Worm (Caenorhabditis elegans) whole organism, L1 larva: Measurements from ENCODE around the gene Y39A1A.10.

ENCODE experiments used
- C16A3.4 ChIP-seq: fragments of 150-350 bp; optimal IDR thresholded peaks from 2 replicates; lab custom pipeline; 2014; ENCODE audit warnings: missing biosample characterization, missing genetic modification characterization
- C34B4.2 ChIP-seq: sonication (generic microtip); optimal IDR thresholded peaks from 2 replicates; lab custom pipeline; 2017; ENCODE audit warnings: mild to moderate bottlenecking, missing genetic modification characterization, missing compliant biosample characterization
- Y116A8C.19 ChIP-seq: sonication (generic microtip); optimal IDR thresholded peaks from 2 replicates; lab custom pipeline; 2016; ENCODE audit warnings: missing compliant biosample characterization, missing genetic modification characterization, borderline replicate concordance
- aha-1 ChIP-seq: fragments of 150-350 bp; optimal IDR thresholded peaks from 2 replicates; lab custom pipeline; 2014; ENCODE audit warnings: missing biosample characterization, missing genetic modification characterization
- ceh-63 ChIP-seq: fragments of 200-800 bp; sonication (Bioruptor generic); optimal IDR thresholded peaks from 2 replicates; lab custom pipeline; 2018; ENCODE audit warnings: mild to moderate bottlenecking, missing genetic modification characterization, missing compliant biosample characterization
- ceh-8 ChIP-seq: fragments of 200-800 bp; sonication (Bioruptor generic); optimal IDR thresholded peaks from 2 replicates; lab custom pipeline; 2018; ENCODE audit warnings: mild to moderate bottlenecking, missing genetic modification characterization, moderate library complexity, missing compliant biosample characterization
- ceh-88 ChIP-seq: fragments of 200-800 bp; sonication (Bioruptor generic); IDR thresholded peaks from 2 replicates; pipeline ENCODE4 v1.3.6; 2022; ENCODE audit warnings: missing genetic modification characterization, missing compliant biosample characterization
- ceh-90 ChIP-seq: sonication (generic microtip); optimal IDR thresholded peaks from 2 replicates; lab custom pipeline; 2016; ENCODE audit warnings: missing genetic modification characterization, missing compliant biosample characterization
- ces-1 ChIP-seq: fragments of 150-350 bp; optimal IDR thresholded peaks from 2 replicates; lab custom pipeline; 2014; ENCODE audit warnings: missing biosample characterization, missing genetic modification reagents, missing genetic modification characterization
- dpl-1 ChIP-seq, 3 experiments: fragments of 150-350 bp in 2 of 3; sonication (generic microtip) in 1 of 3; optimal IDR thresholded peaks; 2 replicates each; lab custom pipeline; 2014 to 2017; ENCODE audit warnings: missing biosample characterization in 3 of 3, missing genetic modification characterization in 3 of 3, missing genetic modification reagents in 3 of 3
- dsc-1 ChIP-seq: sonication (generic microtip); optimal IDR thresholded peaks from 2 replicates; lab custom pipeline; 2016; ENCODE audit warnings: mild to moderate bottlenecking, missing genetic modification characterization, missing compliant biosample characterization
- efl-1 ChIP-seq, 4 experiments: fragments of 150-350 bp; optimal IDR thresholded peaks in 3 of 4; peaks in 1 of 4; 1 replicate in 1 of 4; 2 replicates in 3 of 4; lab custom pipeline; 2014; ENCODE audit warnings: missing biosample characterization in 2 of 4, missing genetic modification characterization in 2 of 4, missing genetic modification reagents in 2 of 4
- efl-3 ChIP-seq: fragments of 200-800 bp; sonication (Bioruptor generic); optimal IDR thresholded peaks from 2 replicates; lab custom pipeline; 2018; ENCODE audit warnings: mild to moderate bottlenecking, missing genetic modification characterization, missing compliant biosample characterization
- egl-13 ChIP-seq: sonication (generic microtip); optimal IDR thresholded peaks from 2 replicates; lab custom pipeline; 2016; ENCODE audit warnings: missing genotype, missing genetic modification reagents, missing genetic modification characterization, missing compliant biosample characterization
- egl-27 ChIP-seq, 2 experiments: fragments of 150-350 bp in 1 of 2; sonication (generic microtip); optimal IDR thresholded peaks; 3 replicates each; lab custom pipeline; 2017 to 2018; ENCODE audit warnings: missing biosample characterization in 2 of 2, missing genetic modification characterization in 2 of 2, missing genetic modification reagents in 2 of 2
- ets-5 ChIP-seq: fragments of 200-800 bp; sonication (Bioruptor generic); IDR thresholded peaks from 2 replicates; pipeline ENCODE4 v1.3.6; 2022; ENCODE audit warnings: missing genetic modification characterization, missing compliant biosample characterization
- fkh-4 ChIP-seq: sonication (generic microtip); optimal IDR thresholded peaks from 2 replicates; lab custom pipeline; 2016; ENCODE audit warnings: missing compliant biosample characterization, missing genetic modification characterization, borderline replicate concordance
- hpl-2 ChIP-seq: fragments of 150-350 bp; optimal IDR thresholded peaks from 2 replicates; lab custom pipeline; 2014; ENCODE audit warnings: missing biosample characterization, missing genetic modification reagents, missing genetic modification characterization
- irx-1 ChIP-seq: sonication (generic microtip); optimal IDR thresholded peaks from 2 replicates; lab custom pipeline; 2016; ENCODE audit warnings: missing genetic modification characterization, missing compliant biosample characterization
- isw-1 ChIP-seq: fragments of 200-800 bp; sonication (Bioruptor generic); IDR thresholded peaks from 2 replicates; pipeline ENCODE4 v1.3.6; 2022; ENCODE audit warnings: missing genetic modification characterization, missing compliant biosample characterization
- jun-1 ChIP-seq: fragments of 150-350 bp; optimal IDR thresholded peaks from 2 replicates; lab custom pipeline; 2014; ENCODE audit warnings: missing biosample characterization, missing genetic modification reagents, missing genetic modification characterization
- lin-35 ChIP-seq, 2 experiments: fragments of 150-350 bp; optimal IDR thresholded peaks; 2 replicates each; lab custom pipeline; 2014; ENCODE audit warnings: missing biosample characterization in 2 of 2, missing genetic modification characterization in 2 of 2, missing genetic modification reagents in 2 of 2
- lir-3 ChIP-seq: sonication (generic microtip); optimal IDR thresholded peaks from 2 replicates; lab custom pipeline; 2016; ENCODE audit warnings: mild to moderate bottlenecking, missing genetic modification characterization, moderate library complexity, missing compliant biosample characterization; ENCODE audit not compliant: poor library complexity
- lsy-2 ChIP-seq, 2 experiments: fragments of 150-350 bp; optimal IDR thresholded peaks; 2 replicates each; lab custom pipeline; 2014; ENCODE audit warnings: missing biosample characterization in 2 of 2, missing genetic modification characterization in 2 of 2
- mdl-1 ChIP-seq, 2 experiments: fragments of 150-350 bp; optimal IDR thresholded peaks; 2 replicates each; lab custom pipeline; 2014 to 2017; ENCODE audit warnings: missing biosample characterization in 2 of 2, missing genetic modification characterization in 2 of 2, inconsistent platforms in 1 of 2
- mef-2 ChIP-seq: fragments of 150-350 bp; optimal IDR thresholded peaks from 2 replicates; lab custom pipeline; 2014; ENCODE audit warnings: missing biosample characterization, missing genetic modification characterization
- mep-1 ChIP-seq: fragments of 150-350 bp; optimal IDR thresholded peaks from 2 replicates; lab custom pipeline; 2014; ENCODE audit warnings: missing biosample characterization, missing genetic modification characterization
- nhr-19 ChIP-seq: fragments of 200-800 bp; sonication (Bioruptor generic); conservative IDR thresholded peaks from 2 replicates; pipeline ENCODE4 v1.3.6; 2022; ENCODE audit warnings: missing genetic modification characterization, missing compliant biosample characterization
- nhr-20 ChIP-seq: sonication (generic microtip); optimal IDR thresholded peaks from 2 replicates; lab custom pipeline; 2016; ENCODE audit warnings: mild to moderate bottlenecking, missing genetic modification characterization, missing compliant biosample characterization
- nhr-28 ChIP-seq: fragments of 150-350 bp; optimal IDR thresholded peaks from 2 replicates; lab custom pipeline; 2014; ENCODE audit warnings: missing biosample characterization, missing genetic modification characterization
- nhr-47 ChIP-seq: sonication (generic microtip); optimal IDR thresholded peaks from 2 replicates; lab custom pipeline; 2016; ENCODE audit warnings: mild to moderate bottlenecking, missing genetic modification characterization, moderate library complexity, missing compliant biosample characterization
- nhr-71 ChIP-seq: sonication (generic microtip); optimal IDR thresholded peaks from 2 replicates; lab custom pipeline; 2016; ENCODE audit warnings: mild to moderate bottlenecking, missing genetic modification characterization, moderate library complexity, missing compliant biosample characterization
- nhr-76 ChIP-seq: sonication (generic microtip); optimal IDR thresholded peaks from 2 replicates; lab custom pipeline; 2017; ENCODE audit warnings: missing biosample characterization, missing genetic modification characterization
- nhr-77 ChIP-seq: fragments of 150-350 bp; optimal IDR thresholded peaks from 2 replicates; lab custom pipeline; 2014; ENCODE audit warnings: missing biosample characterization, missing genetic modification characterization
- nhr-84 ChIP-seq: sonication (generic microtip); optimal IDR thresholded peaks from 2 replicates; lab custom pipeline; 2017; ENCODE audit warnings: missing biosample characterization, missing genetic modification characterization
- nhr-85 ChIP-seq: sonication (generic microtip); peaks from one replicate; lab custom pipeline; 2016; ENCODE audit warnings: missing genetic modification characterization, inconsistent platforms, missing compliant biosample characterization
- nhr-90 ChIP-seq: sonication (generic microtip); optimal IDR thresholded peaks from 2 replicates; lab custom pipeline; 2016; ENCODE audit warnings: mild to moderate bottlenecking, missing genetic modification characterization, missing compliant biosample characterization; ENCODE audit not compliant: poor library complexity
- rnt-1 ChIP-seq: sonication (generic microtip); optimal IDR thresholded peaks from 2 replicates; lab custom pipeline; 2016; ENCODE audit warnings: mild to moderate bottlenecking, missing genetic modification characterization, moderate library complexity, missing compliant biosample characterization
- snu-23 ChIP-seq: sonication (generic microtip); optimal IDR thresholded peaks from 2 replicates; lab custom pipeline; 2016; ENCODE audit warnings: missing genetic modification characterization, missing compliant biosample characterization
- sup-37 ChIP-seq: fragments of 200-800 bp; sonication (Bioruptor generic); optimal IDR thresholded peaks from 2 replicates; lab custom pipeline; 2018; ENCODE audit warnings: mild to moderate bottlenecking, missing genetic modification characterization, missing compliant biosample characterization
- swsn-7 ChIP-seq: sonication (generic microtip); optimal IDR thresholded peaks from 2 replicates; lab custom pipeline; 2016; ENCODE audit warnings: missing genetic modification characterization, missing compliant biosample characterization
- tbx-2 ChIP-seq: sonication (generic microtip); optimal IDR thresholded peaks from 2 replicates; lab custom pipeline; 2016; ENCODE audit warnings: missing genetic modification characterization, missing compliant biosample characterization
- tlp-1 ChIP-seq: fragments of 150-350 bp; optimal IDR thresholded peaks from 2 replicates; lab custom pipeline; 2014; ENCODE audit warnings: missing biosample characterization, missing genetic modification characterization
- unc-130 ChIP-seq: fragments of 150-350 bp; optimal IDR thresholded peaks from 2 replicates; lab custom pipeline; 2017; ENCODE audit warnings: missing biosample characterization, missing genetic modification characterization, inconsistent platforms
- unc-30 ChIP-seq: sonication (generic microtip); optimal IDR thresholded peaks from 2 replicates; lab custom pipeline; 2017; ENCODE audit warnings: missing biosample characterization, missing genetic modification characterization
- unc-86 ChIP-seq: sonication (generic microtip); optimal IDR thresholded peaks from 2 replicates; lab custom pipeline; 2016; ENCODE audit warnings: missing genetic modification characterization, missing compliant biosample characterization
- vab-15 ChIP-seq: sonication (generic microtip); optimal IDR thresholded peaks from 2 replicates; lab custom pipeline; 2017; ENCODE audit warnings: missing genotype, mild to moderate bottlenecking, missing genetic modification characterization, missing compliant biosample characterization
- xbp-1 ChIP-seq: sonication (generic microtip); optimal IDR thresholded peaks from 2 replicates; lab custom pipeline; 2016; ENCODE audit warnings: missing genetic modification characterization, missing compliant biosample characterization
- zag-1 ChIP-seq: fragments of 150-350 bp; optimal IDR thresholded peaks from 2 replicates; lab custom pipeline; 2014; ENCODE audit warnings: missing biosample characterization, missing genetic modification characterization
- ztf-11 ChIP-seq, 2 experiments: sonication (generic microtip); optimal IDR thresholded peaks; 2 replicates each; lab custom pipeline; 2016 to 2017; ENCODE audit warnings: missing genetic modification characterization in 2 of 2, missing biosample characterization in 1 of 2, missing compliant biosample characterization in 1 of 2
- ztf-4 ChIP-seq: fragments of 150-350 bp; optimal IDR thresholded peaks from 2 replicates; lab custom pipeline; 2014; ENCODE audit warnings: missing biosample characterization, missing genetic modification characterization

Gene Y39A1A.10

DNA sequence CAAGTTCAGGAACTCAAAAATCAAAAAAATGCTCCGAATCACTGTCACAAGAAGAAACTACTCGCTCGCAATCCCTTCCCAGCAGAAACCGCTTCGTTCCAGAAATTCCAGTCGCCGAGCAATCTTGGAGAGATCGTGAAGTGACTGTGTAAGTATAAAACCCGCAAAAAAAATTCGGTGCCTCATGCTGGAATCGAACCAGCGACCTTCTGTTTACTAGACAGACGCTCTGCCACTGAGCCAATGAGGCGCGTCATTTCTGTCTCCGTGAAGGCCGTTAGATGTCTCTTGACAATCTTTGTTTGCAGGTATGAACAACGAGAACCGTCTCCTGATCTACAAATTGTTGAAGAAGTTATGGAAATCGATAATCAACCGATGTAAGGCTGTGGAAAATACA lies 8.0 kb upstream of the Y39A1A.10 start:
- no peak for TF ChIP-seq tlp-1
- TF ChIP-seq unc-130 (tag; lab: Kevin White, UChicago): peak; percentile 23
- TF ChIP-seq snu-23 (GFP tag; lab: Kevin White, UChicago): peak; percentile 65
- TF ChIP-seq C34B4.2 (tag; lab: Kevin White, UChicago): no peak
- peak; percentile 7 for TF ChIP-seq jun-1 (tag; lab: Kevin White, UChicago)
- TF ChIP-seq xbp-1 (tag; lab: Kevin White, UChicago): peak; percentile 21
- peak; percentile 48 for TF ChIP-seq nhr-71
- no peak for TF ChIP-seq nhr-28 (tag; lab: Kevin White, UChicago)
- TF ChIP-seq ets-5 (GFP tag; lab: Robert Waterston, UW): no peak
- TF ChIP-seq nhr-76: no peak
- peak; percentile 2 for TF ChIP-seq nhr-20 (tag; lab: Kevin White, UChicago)
- no peak for TF ChIP-seq unc-30 (tag; lab: Kevin White, UChicago)
- TF ChIP-seq rnt-1: peak; percentile 51
- peak; percentile 50 for TF ChIP-seq nhr-47 (tag; lab: Kevin White, UChicago)
- TF ChIP-seq lsy-2 (tag; optimal IDR thresholded peaks at IDR 0.05; lab: Kevin White, UChicago): peak; percentile 29 to 66
- peak; percentile 1 to 39 for TF ChIP-seq efl-1 (optimal IDR thresholded peaks at IDR 0.05; lab: Kevin White, UChicago)
- peak; percentile 32 to 95 for TF ChIP-seq efl-1 (GFP tag; optimal IDR thresholded peaks at IDR 0.05 in 1 of 2; lab: Kevin White, UChicago)
- TF ChIP-seq tbx-2 (tag; lab: Kevin White, UChicago): peak; percentile 6
- TF ChIP-seq irx-1 (tag; lab: Kevin White, UChicago): peak; percentile 35
- TF ChIP-seq dsc-1 (tag; lab: Kevin White, UChicago): peak; percentile 15
- TF ChIP-seq ceh-8 (GFP tag; lab: Kevin White, UChicago): no peak
- peak; percentile 49 for TF ChIP-seq nhr-90
- TF ChIP-seq nhr-77 (tag; lab: Kevin White, UChicago): no peak
- TF ChIP-seq isw-1 (GFP tag; lab: Robert Waterston, UW): no peak
- TF ChIP-seq nhr-85 (tag; lab: Kevin White, UChicago): peak; percentile 79
- TF ChIP-seq dpl-1 (GFP tag; optimal IDR thresholded peaks at IDR 0.05; lab: Kevin White, UChicago): peak; percentile 26 to 42 (median 35)
- no peak for TF ChIP-seq ceh-88 (GFP tag; lab: Robert Waterston, UW)
- TF ChIP-seq efl-3 (GFP tag; lab: Kevin White, UChicago): no peak
- no peak for TF ChIP-seq ceh-90
- peak; percentile 20 to 72 for TF ChIP-seq lin-35 (GFP tag; optimal IDR thresholded peaks at IDR 0.05; lab: Kevin White, UChicago)
- TF ChIP-seq lir-3 (tag; lab: Kevin White, UChicago): peak; percentile 21
- no peak for TF ChIP-seq mef-2 (tag; lab: Kevin White, UChicago)
- peak; percentile 53 for TF ChIP-seq nhr-19
- peak; percentile 45 for TF ChIP-seq C16A3.4 (tag; lab: Kevin White, UChicago)
- no peak for TF ChIP-seq ztf-4 (tag; lab: Kevin White, UChicago)
- TF ChIP-seq swsn-7 (tag; lab: Kevin White, UChicago): peak; percentile 31
- peak in 1 of 2 experiments; percentile 36 for TF ChIP-seq mdl-1 (tag; optimal IDR thresholded peaks at IDR 0.05; lab: Kevin White, UChicago)
- TF ChIP-seq Y116A8C.19 (tag; lab: Kevin White, UChicago): no peak
- TF ChIP-seq egl-27 (tag; optimal IDR thresholded peaks at IDR 0.05; lab: Kevin White, UChicago): no peak
- TF ChIP-seq mep-1 (tag; lab: Kevin White, UChicago): peak; percentile 26
- no peak for TF ChIP-seq zag-1 (tag; lab: Kevin White, UChicago)

DNA sequence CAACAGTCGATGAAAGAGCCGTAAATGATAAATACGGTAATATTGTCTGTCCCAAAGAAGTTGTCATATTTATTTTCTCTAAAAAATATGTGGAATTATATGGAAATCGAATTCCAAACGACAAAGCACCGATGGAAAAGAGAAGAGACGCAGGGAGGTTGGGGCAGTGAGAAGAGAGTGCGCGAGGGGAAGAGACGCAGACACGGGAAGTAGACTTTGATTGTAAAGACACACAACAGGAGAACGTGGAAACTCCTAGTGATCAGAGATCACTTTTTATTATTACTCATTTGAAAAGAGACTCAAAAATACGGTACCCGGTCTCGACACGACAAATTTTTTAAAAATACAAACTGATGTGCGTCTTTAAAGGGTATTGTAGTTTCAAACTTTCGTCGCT lies 4.2 kb upstream of the Y39A1A.10 start:
- TF ChIP-seq fkh-4: no peak
- peak; percentile 68 for TF ChIP-seq swsn-7 (tag; lab: Kevin White, UChicago)
- no peak for TF ChIP-seq Y116A8C.19 (tag; lab: Kevin White, UChicago)
- peak; percentile 2 for TF ChIP-seq xbp-1 (tag; lab: Kevin White, UChicago)
- peak; percentile 61 for TF ChIP-seq nhr-20 (tag; lab: Kevin White, UChicago)
- peak in 1 of 2 experiments; percentile 58 for TF ChIP-seq mdl-1 (tag; optimal IDR thresholded peaks at IDR 0.05; lab: Kevin White, UChicago)
- TF ChIP-seq C16A3.4 (tag; lab: Kevin White, UChicago): no peak
- peak; percentile 26 to 43 for TF ChIP-seq lin-35 (GFP tag; optimal IDR thresholded peaks at IDR 0.05; lab: Kevin White, UChicago)
- TF ChIP-seq egl-13: no peak
- no peak for TF ChIP-seq nhr-76
- no peak for TF ChIP-seq ceh-8 (GFP tag; lab: Kevin White, UChicago)
- TF ChIP-seq mep-1 (tag; lab: Kevin White, UChicago): peak; percentile 33
- TF ChIP-seq hpl-2 (GFP tag; lab: Kevin White, UChicago): no peak
- no peak for TF ChIP-seq vab-15
- TF ChIP-seq ztf-11 (tag; optimal IDR thresholded peaks at IDR 0.05; lab: Kevin White, UChicago): no peak
- TF ChIP-seq ces-1 (GFP tag; lab: Kevin White, UChicago): no peak
- no peak for TF ChIP-seq ceh-90
- TF ChIP-seq ceh-63 (GFP tag; lab: Kevin White, UChicago): no peak
- TF ChIP-seq unc-86: no peak
- TF ChIP-seq snu-23 (GFP tag; lab: Kevin White, UChicago): peak; percentile 59
- no peak for TF ChIP-seq nhr-84 (tag; lab: Kevin White, UChicago)
- TF ChIP-seq aha-1 (tag; lab: Kevin White, UChicago): no peak
- no peak for TF ChIP-seq sup-37 (GFP tag; lab: Kevin White, UChicago)
